Fruit fly (Drosophila melanogaster) whole organism, embryonic: ENCODE measurements around the gene Tsp96F.

Experiments used
- Doc2 ChIP-seq: fragments of 200-800 bp; sonication (Bioruptor generic); IDR thresholded peaks from 2 replicates; pipeline ENCODE4 v1.3.6; 2022; ENCODE audit warnings: missing biosample characterization, missing genetic modification characterization
- Dref ChIP-seq: fragments of 200-800 bp; sonication (Bioruptor generic); IDR thresholded peaks from 2 replicates; pipeline ENCODE4 v1.3.6; 2022; ENCODE audit warnings: missing biosample characterization, missing genetic modification characterization
- Hr51 ChIP-seq, 2 experiments: fragments of 200-800 bp; sonication (Bioruptor generic); optimal IDR thresholded peaks; 2 replicates in 1 of 2; 3 replicates in 1 of 2; lab custom pipeline; 2016 to 2018; ENCODE audit warnings: missing biosample characterization in 2 of 2, missing genetic modification characterization in 2 of 2, mild to moderate bottlenecking in 1 of 2, moderate library complexity in 1 of 2
- Lpt ChIP-seq: fragments of >200 bp; optimal IDR thresholded peaks from 2 replicates; lab custom pipeline; 2018; ENCODE audit warnings: missing biosample characterization, missing genetic modification characterization
- dati ChIP-seq: fragments of 200-800 bp; sonication (Bioruptor generic); IDR thresholded peaks from 2 replicates; pipeline ENCODE4 v1.3.6; 2022; ENCODE audit warnings: missing biosample characterization, missing genetic modification characterization
- disco-r ChIP-seq: fragments of 200-800 bp; sonication (Bioruptor generic); optimal IDR thresholded peaks from 2 replicates; lab custom pipeline; 2016; ENCODE audit warnings: missing biosample characterization, missing genetic modification characterization
- lola ChIP-seq, 3 experiments: fragments of >200 bp in 2 of 3; fragments of 200-800 bp in 1 of 3; sonication (Bioruptor generic) in 1 of 3; optimal IDR thresholded peaks; 2 replicates each; lab custom pipeline; 2017 to 2019; ENCODE audit warnings: missing biosample characterization in 3 of 3, missing genetic modification characterization in 3 of 3, mild to moderate bottlenecking in 1 of 3, moderate library complexity in 1 of 3
- sima ChIP-seq: fragments of 200-800 bp; sonication (Bioruptor generic); optimal IDR thresholded peaks from 2 replicates; lab custom pipeline; 2016; ENCODE audit warnings: missing biosample characterization, missing genetic modification characterization
- tap ChIP-seq: fragments of 200-800 bp; optimal IDR thresholded peaks from 3 replicates; lab custom pipeline; 2019; ENCODE audit warnings: missing biosample characterization, mild to moderate bottlenecking, missing genetic modification characterization, moderate library complexity

- TF ChIP-seq disco-r (GFP tag; lab: Kevin White, UChicago) (no peak), Doc2 (no peak), Hr51 (GFP tag; optimal IDR thresholded peaks at IDR 0.05; lab: Kevin White, UChicago) (no peak), tap (no peak), sima (no peak), Dref (GFP tag; lab: Robert Waterston, UW) (no peak), lola (GFP tag; optimal IDR thresholded peaks at IDR 0.05; lab: Kevin White, UChicago) (no peak), dati (GFP tag; lab: Robert Waterston, UW) (no peak), Lpt (GFP tag; lab: Kevin White, UChicago) (no peak)
These were observed 49.4 kb downstream of the Tsp96F start, which contains the start of the genes Mst57Da and alpha4GT2 for dm6 chr3R:25831799-25832280.
